Worm (Caenorhabditis elegans): ENCODE results near the gene tag-290.
A peak's percentile ranks its signal among the peaks of the same experiment; 100 is the strongest.

The tag-290 gene

DNA sequence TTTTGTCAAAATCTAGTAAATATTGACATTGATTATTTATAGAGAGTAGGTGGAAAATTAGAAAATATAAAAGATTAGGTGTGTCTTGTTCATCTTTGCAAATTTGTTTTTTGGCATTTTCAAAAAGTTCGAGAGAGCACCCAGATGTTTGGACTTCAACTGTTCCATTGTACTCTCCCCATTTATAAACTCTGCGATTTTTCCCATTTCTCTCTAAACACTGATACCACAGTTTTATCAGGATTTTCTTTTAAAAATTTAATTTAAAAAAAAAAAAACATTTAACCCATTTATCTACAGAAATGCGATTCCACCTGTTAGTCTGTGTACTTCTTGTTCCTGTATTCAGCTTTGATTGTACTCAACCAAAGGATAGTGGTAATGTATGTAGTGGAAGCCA lies at the start of gene tag-290:
TSS of gene tag-290 (plus strand) at position 301 of the 400 bp plus-strand sequence.
- no peak for TF ChIP-seq nhr-76 (tag; optimal IDR thresholded peaks at IDR 0.05)
- no peak for TF ChIP-seq unc-62 (GFP tag; optimal IDR thresholded peaks at IDR 0.05)
- no peak for TF ChIP-seq bed-3 (GFP tag; optimal IDR thresholded peaks at IDR 0.05)
- no peak for TF ChIP-seq drap-1 (GFP tag; optimal IDR thresholded peaks at IDR 0.05)
- TF ChIP-seq ztf-11 (tag; optimal IDR thresholded peaks at IDR 0.05), result no peak
- TF ChIP-seq ceh-39 (tag; optimal IDR thresholded peaks at IDR 0.05), result no peak
- TF ChIP-seq mep-1 (tag; optimal IDR thresholded peaks at IDR 0.05), result no peak
- TF ChIP-seq unc-120 (tag; optimal IDR thresholded peaks at IDR 0.05; ENCODE audit: poor library complexity, severe bottlenecking), result no peak
- TF ChIP-seq sem-2 (GFP tag; optimal IDR thresholded peaks at IDR 0.05), result no peak
- no peak for TF ChIP-seq pha-4 (tag; optimal IDR thresholded peaks at IDR 0.05)
- no peak for TF ChIP-seq ces-1 (GFP tag; optimal IDR thresholded peaks at IDR 0.05)

DNA sequence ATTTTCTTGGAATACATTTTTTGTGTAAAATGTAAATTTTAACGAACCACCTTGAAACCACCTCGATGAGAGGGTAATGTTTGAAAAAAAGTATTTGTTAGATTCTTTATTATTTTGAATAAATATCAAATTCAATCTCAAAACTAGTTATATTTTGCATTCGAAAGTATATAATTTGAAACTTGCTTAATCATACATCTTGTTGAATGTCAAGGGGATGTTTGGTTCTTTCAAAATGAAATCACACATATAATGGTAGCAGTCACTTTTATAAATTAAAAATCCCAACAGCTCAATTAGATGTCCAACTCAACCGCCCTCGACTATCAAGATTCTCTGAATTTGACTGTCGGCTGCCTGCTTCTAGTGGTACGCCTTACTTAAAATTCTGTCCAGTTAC lies 48.5 kb upstream of the tag-290 start, which contains the start of gene srx-87:
TSS of gene srx-87 (plus strand) at position 301 of the 400 bp plus-strand sequence.
- no peak for TF ChIP-seq lsy-2 (tag; optimal IDR thresholded peaks at IDR 0.05)
- no peak for TF ChIP-seq mls-2 (tag; optimal IDR thresholded peaks at IDR 0.05)
- TF ChIP-seq M03D4.4 (tag; optimal IDR thresholded peaks at IDR 0.05), result no peak
- TF ChIP-seq nhr-12 (tag; optimal IDR thresholded peaks at IDR 0.05), result no peak
- no peak for TF ChIP-seq ceh-83 (GFP tag; optimal IDR thresholded peaks at IDR 0.05)
- TF ChIP-seq ham-2 (GFP tag; optimal IDR thresholded peaks at IDR 0.05), result no peak
- no peak for TF ChIP-seq tbx-8 (GFP tag; optimal IDR thresholded peaks at IDR 0.05)
- TF ChIP-seq blmp-1 (tag; optimal IDR thresholded peaks at IDR 0.05), result no peak
- no peak for TF ChIP-seq ceh-39 (tag; optimal IDR thresholded peaks at IDR 0.05)
- TF ChIP-seq nhr-76 (tag; optimal IDR thresholded peaks at IDR 0.05), result no peak
- TF ChIP-seq hlh-1 (tag; optimal IDR thresholded peaks at IDR 0.05), result no peak
- TF ChIP-seq lin-32 (GFP tag; optimal IDR thresholded peaks at IDR 0.05), result no peak
- TF ChIP-seq snpc-4 (tag; optimal IDR thresholded peaks at IDR 0.05), result no peak
- no peak for TF ChIP-seq nhr-28 (tag; optimal IDR thresholded peaks at IDR 0.05)
- no peak for TF ChIP-seq elt-1 (tag; optimal IDR thresholded peaks at IDR 0.05; ENCODE audit: borderline replicate concordance, insufficient read depth)
- TF ChIP-seq sem-2 (GFP tag; optimal IDR thresholded peaks at IDR 0.05), result no peak
- no peak for TF ChIP-seq ztf-11 (tag; optimal IDR thresholded peaks at IDR 0.05)

DNA sequence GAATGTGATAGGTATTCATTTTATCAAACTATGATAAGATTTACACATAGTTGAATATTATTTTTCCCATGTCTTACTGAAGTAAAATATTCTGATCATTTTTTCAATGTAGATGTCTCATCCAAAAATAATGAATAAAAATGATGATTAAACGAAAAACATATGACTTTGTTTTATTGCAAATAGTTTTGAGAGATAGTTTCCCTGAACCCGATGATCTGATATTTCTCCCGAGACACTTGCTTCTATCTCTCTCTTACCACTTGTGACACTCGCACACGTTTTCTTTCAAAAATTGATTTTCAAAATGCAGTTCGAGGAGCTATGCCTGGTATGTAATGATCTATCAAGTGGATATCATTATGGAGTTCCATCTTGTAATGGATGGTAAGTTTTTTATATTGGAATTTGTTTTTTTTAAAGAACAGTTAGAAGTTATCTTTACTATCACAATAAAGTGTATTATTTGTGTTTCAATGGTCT lies 42.9 kb upstream of the tag-290 start, which contains the start of the genes nhr-101 and pms-2:
TSS of gene nhr-101 (plus strand) at position 308 of the 483 bp plus-strand sequence.
TSS of gene pms-2 (minus strand) at position 433 of the 483 bp plus-strand sequence.
- no peak for TF ChIP-seq lin-32 (GFP tag; optimal IDR thresholded peaks at IDR 0.05)
- no peak for TF ChIP-seq lin-13 (tag; optimal IDR thresholded peaks at IDR 0.05)
- no peak for TF ChIP-seq elt-1 (tag; optimal IDR thresholded peaks at IDR 0.05; ENCODE audit: borderline replicate concordance, insufficient read depth)
- TF ChIP-seq mab-5 (tag; optimal IDR thresholded peaks at IDR 0.05), result no peak
- TF ChIP-seq ceh-43 (GFP tag; optimal IDR thresholded peaks at IDR 0.05), result no peak
- no peak for TF ChIP-seq flh-1 (GFP tag; optimal IDR thresholded peaks at IDR 0.05)
- TF ChIP-seq ztf-11 (tag; optimal IDR thresholded peaks at IDR 0.05), result no peak
- no peak for TF ChIP-seq nhr-2 (tag; optimal IDR thresholded peaks at IDR 0.05)
- TF ChIP-seq tbx-8 (GFP tag; optimal IDR thresholded peaks at IDR 0.05), result no peak
- no peak for TF ChIP-seq zip-8 (tag; optimal IDR thresholded peaks at IDR 0.05)
- TF ChIP-seq nhr-28 (tag; optimal IDR thresholded peaks at IDR 0.05), result no peak
- TF ChIP-seq blmp-1 (tag; optimal IDR thresholded peaks at IDR 0.05), result no peak
- TF ChIP-seq nhr-76 (tag; optimal IDR thresholded peaks at IDR 0.05), result no peak
- no peak for TF ChIP-seq unc-120 (tag; optimal IDR thresholded peaks at IDR 0.05; ENCODE audit: poor library complexity, severe bottlenecking)
- TF ChIP-seq snpc-4 (tag; optimal IDR thresholded peaks at IDR 0.05), result no peak

- TF ChIP-seq elt-1 (tag; optimal IDR thresholded peaks at IDR 0.05; ENCODE audit: borderline replicate concordance, insufficient read depth), result peak; percentile 58
- no peak for TF ChIP-seq cnd-1 (tag; optimal IDR thresholded peaks at IDR 0.05)
Measured at ce11 chrV:11572803-11573490, 40.2 kb upstream of the tag-290 start, which contains the start of the genes H12C20.7 and nhr-68. Gene H12C20.7 (minus strand): TSS chrV:11572990. Gene nhr-68 (plus strand): TSS chrV:11573440.
